Worm (Caenorhabditis elegans) whole organism, young adult: ENCODE measurements around the gene hsb-1.

ENCODE experiments used
- B0019.2 ChIP-seq: fragments of 200-800 bp; sonication (Bioruptor generic); conservative IDR thresholded peaks from 2 replicates; pipeline ENCODE4 v1.3.6; 2022; ENCODE audit warnings: missing genetic modification reagents, missing genetic modification characterization, missing compliant biosample characterization
- efl-1 ChIP-seq: fragments of 150-350 bp; optimal IDR thresholded peaks from 2 replicates; lab custom pipeline; 2014; ENCODE audit warnings: missing biosample characterization, missing genetic modification reagents, missing genetic modification characterization
- him-1 ChIP-seq: sonication (generic microtip); optimal IDR thresholded peaks from 2 replicates; lab custom pipeline; 2016; ENCODE audit warnings: missing genotype, missing genetic modification reagents, missing genetic modification characterization, missing compliant biosample characterization
- hlh-26 ChIP-seq: fragments of 200-800 bp; sonication (Bioruptor generic); conservative IDR thresholded peaks from 2 replicates; pipeline ENCODE4 v1.3.6; 2022; ENCODE audit warnings: missing genetic modification reagents, missing genetic modification characterization, missing compliant biosample characterization
- unc-62 ChIP-seq: fragments of 150-350 bp; optimal IDR thresholded peaks from 2 replicates; lab custom pipeline; 2014; ENCODE audit warnings: missing biosample characterization, missing genetic modification reagents, missing genetic modification characterization

ce11 chrIV:12542011-12542410, 25.0 kb downstream of the hsb-1 start, which contains the start of gene ham-1:
- TF ChIP-seq B0019.2 (GFP tag; lab: Robert Waterston, UW) (no peak), him-1 (tag; lab: Kevin White, UChicago) (no peak), unc-62 (GFP tag; lab: Kevin White, UChicago) (no peak), efl-1 (GFP tag; lab: Kevin White, UChicago) (no peak), hlh-26 (no peak)
